Fruit fly (Drosophila melanogaster) whole organism, embryonic: Measurements from ENCODE around the gene Nsun5.

ENCODE experiments used
- CG12155 ChIP-seq: fragments of 200-800 bp; sonication (Bioruptor generic); optimal IDR thresholded peaks from 3 replicates; lab custom pipeline; 2016; ENCODE audit warnings: missing biosample characterization, missing genetic modification characterization
- ci ChIP-seq: fragments of 200-800 bp; sonication (Bioruptor generic); IDR thresholded peaks from 3 replicates; pipeline ENCODE4 v1.3.6; 2022; ENCODE audit warnings: missing biosample characterization, missing genetic modification characterization
- ems ChIP-seq: fragments of 200-800 bp; sonication (Bioruptor generic); optimal IDR thresholded peaks from 3 replicates; lab custom pipeline; 2016; ENCODE audit warnings: missing biosample characterization, missing genetic modification characterization
- kay ChIP-seq: fragments of 200-800 bp; sonication (Bioruptor generic); optimal IDR thresholded peaks from 2 replicates; lab custom pipeline; 2016; ENCODE audit warnings: missing biosample characterization, missing genetic modification characterization

DNA sequence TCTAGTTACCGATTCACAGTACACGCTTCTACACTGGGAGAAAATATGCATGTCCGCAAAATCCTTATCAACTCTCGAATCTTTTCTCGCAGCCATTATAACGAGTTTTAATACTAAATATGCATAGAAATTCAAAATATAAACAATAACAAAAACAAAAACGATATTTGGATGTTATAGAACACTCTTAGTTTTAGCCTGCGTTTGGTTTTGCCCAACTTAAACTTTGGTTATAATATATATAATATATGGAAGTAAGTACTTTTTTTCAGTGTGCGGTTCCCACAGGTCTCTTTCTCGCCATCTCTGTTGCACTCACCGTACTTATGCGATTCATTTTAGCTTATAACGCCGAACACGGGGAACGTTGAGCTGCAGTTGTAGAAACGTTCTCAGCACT, 49.7 kb upstream of the Nsun5 start, which contains the start of gene cry:
- no peak for TF ChIP-seq kay
- peak; percentile 5 for TF ChIP-seq CG12155 (GFP tag; lab: Kevin White, UChicago)
- TF ChIP-seq ci (GFP tag; lab: Robert Waterston, UW) = no peak
- TF ChIP-seq ems (GFP tag; lab: Kevin White, UChicago) = no peak
